Fruit fly (Drosophila melanogaster): ENCODE data around the gene CG7091.
A peak's percentile ranks its signal among the peaks of the same experiment; 100 is the strongest.

The CG7091 gene

DNA sequence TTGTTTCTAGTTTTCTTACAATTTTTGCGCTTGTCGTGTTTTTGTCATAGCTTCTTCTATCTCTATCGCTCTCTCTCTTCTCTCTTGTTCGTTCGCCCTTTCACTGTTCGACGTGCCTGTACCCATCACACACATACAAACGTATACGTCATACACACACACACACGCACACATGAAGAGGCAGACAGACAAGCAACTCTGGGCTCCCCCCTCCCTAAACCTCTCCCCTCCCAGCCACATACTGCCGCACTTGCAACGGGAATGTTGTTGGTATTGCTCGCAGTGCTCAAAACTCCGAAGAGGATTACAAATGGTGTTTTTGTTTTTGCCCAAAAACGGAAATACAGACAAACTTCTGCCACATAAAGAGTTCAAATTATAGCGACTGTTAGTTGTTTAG lies 35.2 kb downstream of the CG7091 start (continued):
- no peak for TF ChIP-seq Poxn (GFP tag; IDR thresholded peaks at IDR 0.05)
- TF ChIP-seq exex (tag; optimal IDR thresholded peaks at IDR 0.05): no peak
- TF ChIP-seq Mad (GFP tag; optimal IDR thresholded peaks at IDR 0.05): no peak
- no peak for TF ChIP-seq gem (tag; optimal IDR thresholded peaks at IDR 0.05)
- no peak for TF ChIP-seq CG4404 (GFP tag; IDR thresholded peaks at IDR 0.05)
- TF ChIP-seq sima (GFP tag; optimal IDR thresholded peaks at IDR 0.05): no peak
- no peak for TF ChIP-seq maf-S (GFP tag; optimal IDR thresholded peaks at IDR 0.05)
- TF ChIP-seq Rfx (GFP tag; IDR thresholded peaks at IDR 0.05): no peak
- no peak for TF ChIP-seq HmgD (GFP tag; optimal IDR thresholded peaks at IDR 0.05)
- TF ChIP-seq CG30020 (tag; optimal IDR thresholded peaks at IDR 0.05): no peak
- no peak for TF ChIP-seq grn (GFP tag; optimal IDR thresholded peaks at IDR 0.05)
- TF ChIP-seq CG17328 (GFP tag; IDR thresholded peaks at IDR 0.05): no peak
- TF ChIP-seq Meics (GFP tag; optimal IDR thresholded peaks at IDR 0.05): no peak
- no peak for TF ChIP-seq ttk (GFP tag; IDR thresholded peaks at IDR 0.05)
- no peak for TF ChIP-seq zen2 (GFP tag; IDR thresholded peaks at IDR 0.05; ENCODE audit: partially characterized antibody)
- no peak for TF ChIP-seq unpg (GFP tag; optimal IDR thresholded peaks at IDR 0.05)
- no peak for TF ChIP-seq knrl (GFP tag; IDR thresholded peaks at IDR 0.05; ENCODE audit: partially characterized antibody)
- TF ChIP-seq CG4820 (GFP tag; optimal IDR thresholded peaks at IDR 0.05): no peak
- no peak for TF ChIP-seq pros (GFP tag; optimal IDR thresholded peaks at IDR 0.05)
- TF ChIP-seq CG4854 (GFP tag; optimal IDR thresholded peaks at IDR 0.05): no peak
- no peak for TF ChIP-seq Spps (tag; optimal IDR thresholded peaks at IDR 0.05)
- TF ChIP-seq CG5245 (GFP tag; optimal IDR thresholded peaks at IDR 0.05): no peak
- no peak for TF ChIP-seq slou (GFP tag; optimal IDR thresholded peaks at IDR 0.05)
- no peak for TF ChIP-seq C15 (GFP tag; IDR thresholded peaks at IDR 0.05)
- TF ChIP-seq CG3726 (GFP tag; IDR thresholded peaks at IDR 0.05): no peak
- no peak for TF ChIP-seq nerfin-2 (GFP tag; IDR thresholded peaks at IDR 0.05; ENCODE audit: partially characterized antibody)
- no peak for TF ChIP-seq Six4 (GFP tag; optimal IDR thresholded peaks at IDR 0.05)
- no peak for TF ChIP-seq CG11723 (GFP tag; optimal IDR thresholded peaks at IDR 0.05)
- no peak for TF ChIP-seq Atf3 (GFP tag; optimal IDR thresholded peaks at IDR 0.05)
- no peak for TF ChIP-seq Hmr (GFP tag; optimal IDR thresholded peaks at IDR 0.05)
- TF ChIP-seq Dp (GFP tag; optimal IDR thresholded peaks at IDR 0.05): no peak
- TF ChIP-seq CG4730 (GFP tag; IDR thresholded peaks at IDR 0.05): no peak
- TF ChIP-seq CG18011 (GFP tag; optimal IDR thresholded peaks at IDR 0.05): no peak
- no peak for TF ChIP-seq tx (GFP tag; optimal IDR thresholded peaks at IDR 0.05)
- no peak for TF ChIP-seq CG31365 (tag; optimal IDR thresholded peaks at IDR 0.05)
- no peak for TF ChIP-seq Gug (GFP tag; IDR thresholded peaks at IDR 0.05)
- TF ChIP-seq nau (GFP tag; optimal IDR thresholded peaks at IDR 0.05): no peak
- TF ChIP-seq row (GFP tag; IDR thresholded peaks at IDR 0.05): no peak
- TF ChIP-seq CG10267 (tag; optimal IDR thresholded peaks at IDR 0.05): no peak
- no peak for TF ChIP-seq kay (GFP tag; optimal IDR thresholded peaks at IDR 0.05)
- TF ChIP-seq Mes4 (GFP tag; optimal IDR thresholded peaks at IDR 0.05): no peak
- TF ChIP-seq ATbp (GFP tag; optimal IDR thresholded peaks at IDR 0.05): no peak
- no peak for TF ChIP-seq dm (GFP tag; optimal IDR thresholded peaks at IDR 0.05)
- no peak for TF ChIP-seq seq (GFP tag; IDR thresholded peaks at IDR 0.05)
- TF ChIP-seq Sin3A (optimal IDR thresholded peaks at IDR 0.05): no peak
- TF ChIP-seq Sry-β (GFP tag; optimal IDR thresholded peaks at IDR 0.05): no peak
- no peak for TF ChIP-seq Xbp1 (GFP tag; optimal IDR thresholded peaks at IDR 0.05)
- no peak for TF ChIP-seq kah (GFP tag; optimal IDR thresholded peaks at IDR 0.05)
- no peak for TF ChIP-seq hbn (GFP tag; IDR thresholded peaks at IDR 0.05; ENCODE audit: partially characterized antibody)
- TF ChIP-seq cg (GFP tag; optimal IDR thresholded peaks at IDR 0.05): peak; percentile 90
- no peak for TF ChIP-seq Chrac-16 (GFP tag; optimal IDR thresholded peaks at IDR 0.05)
- no peak for TF ChIP-seq sim (GFP tag; IDR thresholded peaks at IDR 0.05)
- TF ChIP-seq crol (GFP tag; IDR thresholded peaks at IDR 0.05): peak; percentile 95
